Worm (Caenorhabditis elegans): Measurements from ENCODE around the gene F53F8.5.

Gene F53F8.5

ce11 chrV:20731787-20732186 lies 27.9 kb upstream of the F53F8.5 start, which contains the start of gene srxa-1:
Gene srxa-1 (plus strand): TSS chrV:20732087.
- TF ChIP-seq sea-1 (GFP tag; conservative IDR thresholded peaks at IDR 0.05) = no peak

- TF ChIP-seq B0310.2 (tag; optimal IDR thresholded peaks at IDR 0.05) (no peak), F13C5.2 (tag; optimal IDR thresholded peaks at IDR 0.05) (no peak), sea-1 (GFP tag; conservative IDR thresholded peaks at IDR 0.05) (no peak), tbx-37 (GFP tag; conservative IDR thresholded peaks at IDR 0.05) (no peak), flt-1 (GFP tag; IDR thresholded peaks at IDR 0.05) (no peak), tbx-11 (GFP tag; IDR thresholded peaks at IDR 0.05) (no peak), tra-4 (tag; optimal IDR thresholded peaks at IDR 0.05) (no peak), ama-1 (optimal IDR thresholded peaks at IDR 0.05) (no peak), hnd-1 (tag; optimal IDR thresholded peaks at IDR 0.05) (no peak), ceh-36 (tag; optimal IDR thresholded peaks at IDR 0.05) (no peak), pes-1 (GFP tag; IDR thresholded peaks at IDR 0.05) (no peak), hmbx-1 (tag; optimal IDR thresholded peaks at IDR 0.05) (no peak), ceh-13 (GFP tag; optimal IDR thresholded peaks at IDR 0.05) (no peak), scrt-1 (GFP tag; IDR thresholded peaks at IDR 0.05) (no peak)
Measured at ce11 chrV:20728763-20729350, 25.0 kb upstream of the F53F8.5 start, which contains the start of gene ipla-3. Gene ipla-3 (minus strand): TSS chrV:20729272.

- TF ChIP-seq hmbx-1 (tag; optimal IDR thresholded peaks at IDR 0.05) (no peak), B0310.2 (tag; optimal IDR thresholded peaks at IDR 0.05) (no peak), ceh-36 (tag; optimal IDR thresholded peaks at IDR 0.05) (no peak), ets-7 (tag; optimal IDR thresholded peaks at IDR 0.05) (no peak), hnd-1 (tag; optimal IDR thresholded peaks at IDR 0.05) (no peak), F13C5.2 (tag; optimal IDR thresholded peaks at IDR 0.05) (no peak), hmg-4 (GFP tag; optimal IDR thresholded peaks at IDR 0.05) (no peak), tbx-37 (GFP tag; conservative IDR thresholded peaks at IDR 0.05) (no peak), tra-4 (tag; optimal IDR thresholded peaks at IDR 0.05) (no peak), pes-1 (GFP tag; IDR thresholded peaks at IDR 0.05) (no peak)
Measured at ce11 chrV:20727458-20727857, 23.6 kb upstream of the F53F8.5 start.

ce11 chrV:20722447-20722846 lies 18.6 kb upstream of the F53F8.5 start:
- no peak for TF ChIP-seq ama-1 (optimal IDR thresholded peaks at IDR 0.05)
- no peak for TF ChIP-seq hnd-1 (tag; optimal IDR thresholded peaks at IDR 0.05)
- TF ChIP-seq B0310.2 (tag; optimal IDR thresholded peaks at IDR 0.05) = no peak
- TF ChIP-seq F13C5.2 (tag; optimal IDR thresholded peaks at IDR 0.05) = no peak
- TF ChIP-seq hmg-4 (GFP tag; optimal IDR thresholded peaks at IDR 0.05) = no peak
- no peak for TF ChIP-seq hmbx-1 (tag; optimal IDR thresholded peaks at IDR 0.05)
- no peak for TF ChIP-seq scrt-1 (GFP tag; IDR thresholded peaks at IDR 0.05)
- TF ChIP-seq pes-1 (GFP tag; IDR thresholded peaks at IDR 0.05) = no peak
- no peak for TF ChIP-seq tbx-11 (GFP tag; IDR thresholded peaks at IDR 0.05)
- no peak for TF ChIP-seq tra-4 (tag; optimal IDR thresholded peaks at IDR 0.05)
- TF ChIP-seq aly-1 (tag; optimal IDR thresholded peaks at IDR 0.05) = no peak
- no peak for TF ChIP-seq sea-1 (GFP tag; conservative IDR thresholded peaks at IDR 0.05)
- TF ChIP-seq flt-1 (GFP tag; IDR thresholded peaks at IDR 0.05) = no peak
- no peak for TF ChIP-seq tbx-37 (GFP tag; conservative IDR thresholded peaks at IDR 0.05)
- TF ChIP-seq ets-7 (tag; optimal IDR thresholded peaks at IDR 0.05) = no peak
- no peak for TF ChIP-seq ceh-36 (tag; optimal IDR thresholded peaks at IDR 0.05)

- no peak for TF ChIP-seq ceh-13 (GFP tag; optimal IDR thresholded peaks at IDR 0.05)
- no peak for TF ChIP-seq ama-1 (optimal IDR thresholded peaks at IDR 0.05)
- no peak for TF ChIP-seq B0310.2 (tag; optimal IDR thresholded peaks at IDR 0.05)
Measured at ce11 chrV:20721934-20722333, 18.1 kb upstream of the F53F8.5 start, which contains the start of gene Y44A6C.2. Gene Y44A6C.2 (plus strand): TSS chrV:20722234.

- TF ChIP-seq hmg-4 (GFP tag; optimal IDR thresholded peaks at IDR 0.05) = no peak
- TF ChIP-seq pes-1 (GFP tag; IDR thresholded peaks at IDR 0.05) = no peak
- no peak for TF ChIP-seq flt-1 (GFP tag; IDR thresholded peaks at IDR 0.05)
Measured at ce11 chrV:20716830-20717441, 13.1 kb upstream of the F53F8.5 start.

ce11 chrV:20716267-20716666 lies 12.4 kb upstream of the F53F8.5 start:
- no peak for TF ChIP-seq flt-1 (GFP tag; IDR thresholded peaks at IDR 0.05)
- no peak for TF ChIP-seq tbx-11 (GFP tag; IDR thresholded peaks at IDR 0.05)
- no peak for TF ChIP-seq scrt-1 (GFP tag; IDR thresholded peaks at IDR 0.05)
- TF ChIP-seq ceh-36 (tag; optimal IDR thresholded peaks at IDR 0.05) = no peak
- TF ChIP-seq ceh-13 (GFP tag; optimal IDR thresholded peaks at IDR 0.05) = no peak
- no peak for TF ChIP-seq tra-4 (tag; optimal IDR thresholded peaks at IDR 0.05)
- no peak for TF ChIP-seq sea-1 (GFP tag; conservative IDR thresholded peaks at IDR 0.05)
- TF ChIP-seq F13C5.2 (tag; optimal IDR thresholded peaks at IDR 0.05) = no peak
- no peak for TF ChIP-seq hmbx-1 (tag; optimal IDR thresholded peaks at IDR 0.05)
- no peak for TF ChIP-seq ets-7 (tag; optimal IDR thresholded peaks at IDR 0.05)
- no peak for TF ChIP-seq aly-1 (tag; optimal IDR thresholded peaks at IDR 0.05)
- TF ChIP-seq B0310.2 (tag; optimal IDR thresholded peaks at IDR 0.05) = no peak
- no peak for TF ChIP-seq pes-1 (GFP tag; IDR thresholded peaks at IDR 0.05)

ce11 chrV:20714503-20714902 lies 10.7 kb upstream of the F53F8.5 start:
- TF ChIP-seq hnd-1 (tag; optimal IDR thresholded peaks at IDR 0.05) (no peak), tbx-11 (GFP tag; IDR thresholded peaks at IDR 0.05) (no peak), B0310.2 (tag; optimal IDR thresholded peaks at IDR 0.05) (no peak), F13C5.2 (tag; optimal IDR thresholded peaks at IDR 0.05) (no peak), tbx-37 (GFP tag; conservative IDR thresholded peaks at IDR 0.05) (no peak), hmbx-1 (tag; optimal IDR thresholded peaks at IDR 0.05) (no peak), hmg-4 (GFP tag; optimal IDR thresholded peaks at IDR 0.05) (no peak), sea-1 (GFP tag; conservative IDR thresholded peaks at IDR 0.05) (no peak), scrt-1 (GFP tag; IDR thresholded peaks at IDR 0.05) (no peak), ceh-36 (tag; optimal IDR thresholded peaks at IDR 0.05) (no peak), flt-1 (GFP tag; IDR thresholded peaks at IDR 0.05) (no peak)
